Worm (Caenorhabditis elegans) whole organism, young adult: ENCODE data around the gene F49C5.3.

Experiments
- ceh-58 ChIP-seq: fragments of 200-800 bp; sonication (Bioruptor generic); IDR thresholded peaks from 2 replicates; pipeline ENCODE4 v1.3.6; 2022; ENCODE audit warnings: missing genetic modification characterization, missing compliant biosample characterization
- dpl-1 ChIP-seq: fragments of 150-350 bp; optimal IDR thresholded peaks from 2 replicates; lab custom pipeline; 2014; ENCODE audit warnings: missing biosample characterization, missing genetic modification reagents, missing genetic modification characterization
- lin-26 ChIP-seq: fragments of 200-800 bp; sonication (Bioruptor generic); IDR thresholded peaks from 2 replicates; pipeline ENCODE4 v1.3.6; 2022; ENCODE audit warnings: missing genetic modification reagents, missing genetic modification characterization, missing compliant biosample characterization
- lin-40 ChIP-seq: sonication (generic microtip); optimal IDR thresholded peaks from 2 replicates; lab custom pipeline; 2016; ENCODE audit warnings: missing genetic modification characterization, mild to moderate bottlenecking, missing compliant biosample characterization, missing genotype, missing genetic modification reagents
- madf-8 ChIP-seq: fragments of 200-800 bp; sonication (Bioruptor generic); conservative IDR thresholded peaks from 2 replicates; pipeline ENCODE4 v1.3.6; 2022; ENCODE audit warnings: missing genetic modification reagents, missing genetic modification characterization, missing compliant biosample characterization
- nfyb-1 ChIP-seq: fragments of 200-800 bp; sonication (Bioruptor generic); IDR thresholded peaks from 2 replicates; pipeline ENCODE4 v1.3.6; 2022; ENCODE audit warnings: missing genetic modification reagents, missing genetic modification characterization, missing compliant biosample characterization
- nhr-179 ChIP-seq: sonication (generic microtip); optimal IDR thresholded peaks from 2 replicates; lab custom pipeline; 2016; ENCODE audit warnings: mild to moderate bottlenecking, missing genetic modification characterization, missing compliant biosample characterization
- unc-62 ChIP-seq: fragments of 150-350 bp; optimal IDR thresholded peaks from 2 replicates; lab custom pipeline; 2014; ENCODE audit warnings: missing biosample characterization, missing genetic modification reagents, missing genetic modification characterization
- ztf-25 ChIP-seq: fragments of 200-800 bp; sonication (Bioruptor generic); IDR thresholded peaks from 2 replicates; pipeline ENCODE4 v1.3.6; 2022; ENCODE audit warnings: missing genetic modification reagents, missing genetic modification characterization, missing compliant biosample characterization

ce11 chrII:12550940-12551339 is 14.6 kb downstream of the F49C5.3 start:
- TF ChIP-seq unc-62 (GFP tag; lab: Kevin White, UChicago) (no peak), lin-40 (tag; lab: Kevin White, UChicago) (no peak), lin-26 (GFP tag; lab: Robert Waterston, UW) (no peak), ceh-58 (GFP tag; lab: Robert Waterston, UW) (no peak), nhr-179 (tag; lab: Kevin White, UChicago) (no peak), nfyb-1 (no peak), ztf-25 (GFP tag; lab: Robert Waterston, UW) (no peak), madf-8 (GFP tag; lab: Robert Waterston, UW) (no peak), dpl-1 (GFP tag; lab: Kevin White, UChicago) (no peak)
